Worm (Caenorhabditis elegans) whole organism, L1 larva: ENCODE results near the gene cnc-11.
A peak's percentile ranks its signal among the peaks of the same experiment; 100 is the strongest.

Experiments
- F16B12.6 ChIP-seq: fragments of 150-350 bp; optimal IDR thresholded peaks from 2 replicates; lab custom pipeline; 2014; ENCODE audit warnings: missing biosample characterization, missing genetic modification characterization
- Y116A8C.19 ChIP-seq: sonication (generic microtip); optimal IDR thresholded peaks from 2 replicates; lab custom pipeline; 2016; ENCODE audit warnings: missing compliant biosample characterization, missing genetic modification characterization, borderline replicate concordance
- ceh-63 ChIP-seq: fragments of 200-800 bp; sonication (Bioruptor generic); optimal IDR thresholded peaks from 2 replicates; lab custom pipeline; 2018; ENCODE audit warnings: mild to moderate bottlenecking, missing genetic modification characterization, missing compliant biosample characterization
- ceh-8 ChIP-seq: fragments of 200-800 bp; sonication (Bioruptor generic); optimal IDR thresholded peaks from 2 replicates; lab custom pipeline; 2018; ENCODE audit warnings: mild to moderate bottlenecking, missing genetic modification characterization, moderate library complexity, missing compliant biosample characterization
- ceh-82 ChIP-seq, 3 experiments: fragments of 150-350 bp in 1 of 3; sonication (generic microtip) in 2 of 3; optimal IDR thresholded peaks; 2 replicates each; lab custom pipeline; 2014 to 2017; ENCODE audit warnings: missing biosample characterization in 3 of 3, missing genetic modification characterization in 3 of 3
- ceh-88 ChIP-seq: fragments of 200-800 bp; sonication (Bioruptor generic); IDR thresholded peaks from 2 replicates; pipeline ENCODE4 v1.3.6; 2022; ENCODE audit warnings: missing genetic modification characterization, missing compliant biosample characterization
- ceh-90 ChIP-seq: sonication (generic microtip); optimal IDR thresholded peaks from 2 replicates; lab custom pipeline; 2016; ENCODE audit warnings: missing genetic modification characterization, missing compliant biosample characterization
- ces-1 ChIP-seq: fragments of 150-350 bp; optimal IDR thresholded peaks from 2 replicates; lab custom pipeline; 2014; ENCODE audit warnings: missing biosample characterization, missing genetic modification reagents, missing genetic modification characterization
- dsc-1 ChIP-seq: sonication (generic microtip); optimal IDR thresholded peaks from 2 replicates; lab custom pipeline; 2016; ENCODE audit warnings: mild to moderate bottlenecking, missing genetic modification characterization, missing compliant biosample characterization
- efl-1 ChIP-seq, 4 experiments: fragments of 150-350 bp; optimal IDR thresholded peaks in 3 of 4; peaks in 1 of 4; 1 replicate in 1 of 4; 2 replicates in 3 of 4; lab custom pipeline; 2014; ENCODE audit warnings: missing biosample characterization in 2 of 4, missing genetic modification characterization in 2 of 4, missing genetic modification reagents in 2 of 4
- egl-13 ChIP-seq: sonication (generic microtip); optimal IDR thresholded peaks from 2 replicates; lab custom pipeline; 2016; ENCODE audit warnings: missing genotype, missing genetic modification reagents, missing genetic modification characterization, missing compliant biosample characterization
- elt-2 ChIP-seq: sonication (generic microtip); optimal IDR thresholded peaks from 2 replicates; lab custom pipeline; 2016; ENCODE audit warnings: missing genetic modification characterization, mild to moderate bottlenecking, inconsistent platforms, missing compliant biosample characterization, missing genetic modification reagents
- ets-5 ChIP-seq: fragments of 200-800 bp; sonication (Bioruptor generic); IDR thresholded peaks from 2 replicates; pipeline ENCODE4 v1.3.6; 2022; ENCODE audit warnings: missing genetic modification characterization, missing compliant biosample characterization
- fkh-10 ChIP-seq: sonication (generic microtip); optimal IDR thresholded peaks from 2 replicates; lab custom pipeline; 2017; ENCODE audit warnings: missing biosample characterization, missing genetic modification reagents, missing genetic modification characterization
- fkh-4 ChIP-seq: sonication (generic microtip); optimal IDR thresholded peaks from 2 replicates; lab custom pipeline; 2016; ENCODE audit warnings: missing compliant biosample characterization, missing genetic modification characterization, borderline replicate concordance
- fkh-8 ChIP-seq: sonication (generic microtip); optimal IDR thresholded peaks from 2 replicates; lab custom pipeline; 2016; ENCODE audit warnings: mild to moderate bottlenecking, missing genetic modification characterization, missing compliant biosample characterization
- fos-1 ChIP-seq: fragments of 150-350 bp; optimal IDR thresholded peaks from 2 replicates; lab custom pipeline; 2014; ENCODE audit warnings: missing biosample characterization, missing genetic modification characterization
- grh-1 ChIP-seq: fragments of 200-800 bp; sonication (Bioruptor generic); IDR thresholded peaks from 2 replicates; pipeline ENCODE4 v1.3.6; 2022; ENCODE audit warnings: missing genetic modification reagents, missing genetic modification characterization, missing compliant biosample characterization
- hlh-17 ChIP-seq: fragments of 200-800 bp; sonication (Bioruptor generic); optimal IDR thresholded peaks from 2 replicates; lab custom pipeline; 2018; ENCODE audit warnings: missing genetic modification characterization, mild to moderate bottlenecking, missing compliant biosample characterization, moderate library complexity, borderline replicate concordance
- hlh-4 ChIP-seq: sonication (generic microtip); optimal IDR thresholded peaks from 2 replicates; lab custom pipeline; 2016; ENCODE audit warnings: mild to moderate bottlenecking, missing genetic modification characterization, missing compliant biosample characterization
- isw-1 ChIP-seq: fragments of 200-800 bp; sonication (Bioruptor generic); IDR thresholded peaks from 2 replicates; pipeline ENCODE4 v1.3.6; 2022; ENCODE audit warnings: missing genetic modification characterization, missing compliant biosample characterization
- jun-1 ChIP-seq: fragments of 150-350 bp; optimal IDR thresholded peaks from 2 replicates; lab custom pipeline; 2014; ENCODE audit warnings: missing biosample characterization, missing genetic modification reagents, missing genetic modification characterization
- lin-14 ChIP-seq: fragments of 200-800 bp; sonication (Bioruptor generic); optimal IDR thresholded peaks from 2 replicates; lab custom pipeline; 2018; ENCODE audit warnings: mild to moderate bottlenecking, missing genetic modification characterization, moderate library complexity, missing compliant biosample characterization
- lin-35 ChIP-seq, 2 experiments: fragments of 150-350 bp; optimal IDR thresholded peaks; 2 replicates each; lab custom pipeline; 2014; ENCODE audit warnings: missing biosample characterization in 2 of 2, missing genetic modification characterization in 2 of 2, missing genetic modification reagents in 2 of 2
- lsy-2 ChIP-seq, 2 experiments: fragments of 150-350 bp; optimal IDR thresholded peaks; 2 replicates each; lab custom pipeline; 2014; ENCODE audit warnings: missing biosample characterization in 2 of 2, missing genetic modification characterization in 2 of 2
- mef-2 ChIP-seq: fragments of 150-350 bp; optimal IDR thresholded peaks from 2 replicates; lab custom pipeline; 2014; ENCODE audit warnings: missing biosample characterization, missing genetic modification characterization
- nhr-12 ChIP-seq: sonication (generic microtip); optimal IDR thresholded peaks from 2 replicates; lab custom pipeline; 2017; ENCODE audit warnings: missing biosample characterization, missing genetic modification characterization
- nhr-47 ChIP-seq: sonication (generic microtip); optimal IDR thresholded peaks from 2 replicates; lab custom pipeline; 2016; ENCODE audit warnings: mild to moderate bottlenecking, missing genetic modification characterization, moderate library complexity, missing compliant biosample characterization
- nhr-71 ChIP-seq: sonication (generic microtip); optimal IDR thresholded peaks from 2 replicates; lab custom pipeline; 2016; ENCODE audit warnings: mild to moderate bottlenecking, missing genetic modification characterization, moderate library complexity, missing compliant biosample characterization
- nhr-76 ChIP-seq: sonication (generic microtip); optimal IDR thresholded peaks from 2 replicates; lab custom pipeline; 2017; ENCODE audit warnings: missing biosample characterization, missing genetic modification characterization
- nhr-77 ChIP-seq: fragments of 150-350 bp; optimal IDR thresholded peaks from 2 replicates; lab custom pipeline; 2014; ENCODE audit warnings: missing biosample characterization, missing genetic modification characterization
- nhr-85 ChIP-seq: sonication (generic microtip); peaks from one replicate; lab custom pipeline; 2016; ENCODE audit warnings: missing genetic modification characterization, inconsistent platforms, missing compliant biosample characterization
- nhr-90 ChIP-seq: sonication (generic microtip); optimal IDR thresholded peaks from 2 replicates; lab custom pipeline; 2016; ENCODE audit warnings: mild to moderate bottlenecking, missing genetic modification characterization, missing compliant biosample characterization; ENCODE audit not compliant: poor library complexity
- pag-3 ChIP-seq: sonication (generic microtip); optimal IDR thresholded peaks from 2 replicates; lab custom pipeline; 2017; ENCODE audit warnings: missing genetic modification characterization, mild to moderate bottlenecking, missing compliant biosample characterization, antibody characterized with exemption, borderline replicate concordance; ENCODE audit not compliant: insufficient read depth
- snu-23 ChIP-seq: sonication (generic microtip); optimal IDR thresholded peaks from 2 replicates; lab custom pipeline; 2016; ENCODE audit warnings: missing genetic modification characterization, missing compliant biosample characterization
- sox-4 ChIP-seq: sonication (generic microtip); optimal IDR thresholded peaks from 2 replicates; lab custom pipeline; 2016; ENCODE audit warnings: missing genetic modification characterization, missing compliant biosample characterization
- sup-37 ChIP-seq: fragments of 200-800 bp; sonication (Bioruptor generic); optimal IDR thresholded peaks from 2 replicates; lab custom pipeline; 2018; ENCODE audit warnings: mild to moderate bottlenecking, missing genetic modification characterization, missing compliant biosample characterization
- swsn-7 ChIP-seq: sonication (generic microtip); optimal IDR thresholded peaks from 2 replicates; lab custom pipeline; 2016; ENCODE audit warnings: missing genetic modification characterization, missing compliant biosample characterization
- tlp-1 ChIP-seq: fragments of 150-350 bp; optimal IDR thresholded peaks from 2 replicates; lab custom pipeline; 2014; ENCODE audit warnings: missing biosample characterization, missing genetic modification characterization
- unc-130 ChIP-seq: fragments of 150-350 bp; optimal IDR thresholded peaks from 2 replicates; lab custom pipeline; 2017; ENCODE audit warnings: missing biosample characterization, missing genetic modification characterization, inconsistent platforms
- unc-30 ChIP-seq: sonication (generic microtip); optimal IDR thresholded peaks from 2 replicates; lab custom pipeline; 2017; ENCODE audit warnings: missing biosample characterization, missing genetic modification characterization
- unc-86 ChIP-seq: sonication (generic microtip); optimal IDR thresholded peaks from 2 replicates; lab custom pipeline; 2016; ENCODE audit warnings: missing genetic modification characterization, missing compliant biosample characterization
- unc-98 ChIP-seq: fragments of 200-800 bp; sonication (Bioruptor generic); IDR thresholded peaks from 2 replicates; pipeline ENCODE4 v1.3.6; 2022; ENCODE audit warnings: missing genetic modification characterization, missing compliant biosample characterization
- vab-15 ChIP-seq: sonication (generic microtip); optimal IDR thresholded peaks from 2 replicates; lab custom pipeline; 2017; ENCODE audit warnings: missing genotype, mild to moderate bottlenecking, missing genetic modification characterization, missing compliant biosample characterization
- xbp-1 ChIP-seq: sonication (generic microtip); optimal IDR thresholded peaks from 2 replicates; lab custom pipeline; 2016; ENCODE audit warnings: missing genetic modification characterization, missing compliant biosample characterization
- zip-4 ChIP-seq: fragments of 200-800 bp; sonication (Bioruptor generic); optimal IDR thresholded peaks from 2 replicates; lab custom pipeline; 2018; ENCODE audit warnings: mild to moderate bottlenecking, missing genetic modification characterization, moderate library complexity, missing compliant biosample characterization

Gene cnc-11

ce11 chrV:1481742-1482141 lies 39.6 kb downstream of the cnc-11 start, which contains the start of gene C38C3.4:
C38C3.4 (plus strand) TSS chrV:1482042.
- no peak for TF ChIP-seq snu-23
- TF ChIP-seq ceh-90 (tag; lab: Kevin White, UChicago), result no peak
- no peak for TF ChIP-seq mef-2 (tag; lab: Kevin White, UChicago)
- no peak for TF ChIP-seq ceh-82 (tag; optimal IDR thresholded peaks at IDR 0.05; lab: Kevin White, UChicago)
- no peak for TF ChIP-seq fos-1 (tag; lab: Kevin White, UChicago)
- TF ChIP-seq lin-14, result no peak
- no peak for TF ChIP-seq nhr-12
- no peak for TF ChIP-seq nhr-90 (tag; lab: Kevin White, UChicago)
- TF ChIP-seq zip-4 (GFP tag; lab: Kevin White, UChicago), result no peak
- no peak for TF ChIP-seq tlp-1 (tag; lab: Kevin White, UChicago)
- no peak for TF ChIP-seq ceh-88
- TF ChIP-seq, all 84 proteins: peak for 0

ce11 chrV:1486031-1486430 lies 43.9 kb downstream of the cnc-11 start:
- TF ChIP-seq lin-14 (peak; percentile 84), fkh-10 (GFP tag; lab: Kevin White, UChicago) (peak; percentile 94), ces-1 (GFP tag; lab: Kevin White, UChicago) (peak; percentile 76), zip-4 (GFP tag; lab: Kevin White, UChicago) (no peak)

- TF ChIP-seq lin-35 (GFP tag; optimal IDR thresholded peaks at IDR 0.05; lab: Kevin White, UChicago) (no peak), elt-2 (tag; lab: Kevin White, UChicago) (no peak), isw-1 (GFP tag; lab: Robert Waterston, UW) (no peak), lsy-2 (tag; optimal IDR thresholded peaks at IDR 0.05; lab: Kevin White, UChicago) (no peak), lin-14 (peak; percentile 30), vab-15 (no peak), nhr-71 (tag; lab: Kevin White, UChicago) (peak; percentile 48), efl-1 (optimal IDR thresholded peaks at IDR 0.05; lab: Kevin White, UChicago) (no peak), efl-1 (GFP tag; optimal IDR thresholded peaks at IDR 0.05 in 1 of 2; lab: Kevin White, UChicago) (no peak), sup-37 (GFP tag; lab: Kevin White, UChicago) (no peak), fkh-4 (no peak), egl-13 (tag; lab: Kevin White, UChicago) (no peak), nhr-85 (no peak), nhr-47 (peak; percentile 30), unc-130 (tag; lab: Kevin White, UChicago) (no peak), F16B12.6 (no peak), unc-30 (tag; lab: Kevin White, UChicago) (no peak), mef-2 (tag; lab: Kevin White, UChicago) (no peak), hlh-17 (GFP tag; lab: Kevin White, UChicago) (no peak), grh-1 (GFP tag; lab: Robert Waterston, UW) (no peak), nhr-77 (no peak), pag-3 (no peak), hlh-4 (tag; lab: Kevin White, UChicago) (peak; percentile 53), unc-98 (no peak), ceh-63 (GFP tag; lab: Kevin White, UChicago) (no peak), unc-86 (no peak), ceh-8 (GFP tag; lab: Kevin White, UChicago) (no peak), jun-1 (tag; lab: Kevin White, UChicago) (no peak), tlp-1 (tag; lab: Kevin White, UChicago) (no peak), dsc-1 (tag; lab: Kevin White, UChicago) (peak; percentile 70), xbp-1 (tag; lab: Kevin White, UChicago) (no peak), fkh-10 (GFP tag; lab: Kevin White, UChicago) (no peak), nhr-90 (tag; lab: Kevin White, UChicago) (no peak), sox-4 (tag; lab: Kevin White, UChicago) (peak; percentile 2), swsn-7 (tag; lab: Kevin White, UChicago) (no peak), nhr-76 (tag; lab: Kevin White, UChicago) (no peak), fkh-8 (tag; lab: Kevin White, UChicago) (peak; percentile 85), ets-5 (GFP tag; lab: Robert Waterston, UW) (no peak), Y116A8C.19 (tag; lab: Kevin White, UChicago) (no peak)
Observed at ce11 chrV:1487262-1487661, 45.1 kb downstream of the cnc-11 start.
